Worm (Caenorhabditis elegans): ENCODE data around the gene Y70G10A.4.
"Not testable (repeated sequence)": the region's sequence is repeated elsewhere in the genome, so short reads cannot be mapped to it uniquely, and the experiment has no call there.

Y70G10A.4 gene

ce11 chrIII:10251114-10251513 is 29.2 kb downstream of the Y70G10A.4 start:
- no peak for TF ChIP-seq ham-2 (GFP tag; optimal IDR thresholded peaks at IDR 0.05)

DNA sequence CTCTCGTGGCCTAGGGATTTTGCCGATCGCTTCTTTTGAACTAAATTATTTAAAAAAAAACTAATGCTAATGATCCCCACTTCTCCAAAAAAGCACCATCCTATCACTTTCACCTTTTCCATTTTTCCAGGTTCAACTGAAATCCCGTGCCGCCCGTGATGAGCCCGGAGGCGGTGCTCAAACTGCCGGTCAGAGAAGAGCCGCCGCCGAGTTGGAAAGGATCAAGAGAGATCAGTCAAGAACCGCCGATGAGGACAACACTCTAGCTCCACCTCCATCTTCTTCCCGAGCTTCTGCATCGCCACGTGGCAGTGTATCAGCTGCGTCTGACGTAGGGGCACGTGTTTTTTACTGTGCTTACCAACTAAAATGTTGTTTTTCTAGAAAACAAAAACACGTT is 31.4 kb downstream of the Y70G10A.4 start:
- no peak for TF ChIP-seq snpc-4 (tag; optimal IDR thresholded peaks at IDR 0.05)
- TF ChIP-seq tbx-8 (GFP tag; optimal IDR thresholded peaks at IDR 0.05), result no peak
- TF ChIP-seq nhr-76 (tag; optimal IDR thresholded peaks at IDR 0.05), result no peak
- no peak for TF ChIP-seq nhr-237 (tag; optimal IDR thresholded peaks at IDR 0.05)
- no peak for TF ChIP-seq unc-120 (tag; optimal IDR thresholded peaks at IDR 0.05; ENCODE audit: poor library complexity, severe bottlenecking)
- TF ChIP-seq bed-3 (GFP tag; optimal IDR thresholded peaks at IDR 0.05), result no peak
- TF ChIP-seq lsy-2 (tag; optimal IDR thresholded peaks at IDR 0.05), result no peak
- TF ChIP-seq ztf-11 (tag; optimal IDR thresholded peaks at IDR 0.05), result no peak
- no peak for TF ChIP-seq unc-62 (GFP tag; optimal IDR thresholded peaks at IDR 0.05)
- no peak for TF ChIP-seq ham-2 (GFP tag; optimal IDR thresholded peaks at IDR 0.05)
- no peak for TF ChIP-seq ces-1 (GFP tag; optimal IDR thresholded peaks at IDR 0.05)
- no peak for TF ChIP-seq nhr-2 (tag; optimal IDR thresholded peaks at IDR 0.05)
- no peak for TF ChIP-seq M03D4.4 (tag; optimal IDR thresholded peaks at IDR 0.05)
- no peak for TF ChIP-seq mep-1 (tag; optimal IDR thresholded peaks at IDR 0.05)

DNA sequence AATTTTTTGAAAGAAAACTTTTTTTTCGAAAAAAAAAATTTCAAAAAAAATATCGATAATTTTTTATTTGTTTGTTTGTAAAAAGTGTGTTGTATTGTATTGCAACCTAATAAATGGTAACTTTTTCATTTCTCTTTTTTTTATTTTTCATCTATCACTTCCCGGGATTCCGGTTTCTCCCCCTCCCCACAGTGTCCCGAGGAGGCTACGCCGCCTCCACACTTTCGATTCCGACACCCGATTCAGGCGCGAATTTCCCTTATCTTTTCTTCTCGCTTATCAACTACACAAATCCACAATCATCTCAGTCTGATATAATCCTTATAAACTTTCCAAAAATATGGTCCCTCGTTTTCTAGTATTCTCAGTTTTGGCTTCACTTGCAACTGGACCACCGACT is 32.6 kb downstream of the Y70G10A.4 start, which contains the start of gene R01H10.4:
Gene R01H10.4, plus strand, starts transcription at position 236 of the 400 bp plus-strand sequence.
- TF ChIP-seq nhr-76 (tag; optimal IDR thresholded peaks at IDR 0.05), result no peak
- TF ChIP-seq lin-13 (tag; optimal IDR thresholded peaks at IDR 0.05), result no peak
- no peak for TF ChIP-seq sem-2 (GFP tag; optimal IDR thresholded peaks at IDR 0.05)
- no peak for TF ChIP-seq elt-3 (tag; optimal IDR thresholded peaks at IDR 0.05)
- TF ChIP-seq ceh-39 (tag; optimal IDR thresholded peaks at IDR 0.05), result no peak
- no peak for TF ChIP-seq unc-39 (tag; optimal IDR thresholded peaks at IDR 0.05)
- no peak for TF ChIP-seq ceh-43 (GFP tag; optimal IDR thresholded peaks at IDR 0.05)
- no peak for TF ChIP-seq blmp-1 (tag; optimal IDR thresholded peaks at IDR 0.05)
- TF ChIP-seq zip-8 (tag; optimal IDR thresholded peaks at IDR 0.05), result no peak
- TF ChIP-seq pha-4 (tag; optimal IDR thresholded peaks at IDR 0.05), result no peak
- TF ChIP-seq cnd-1 (tag; optimal IDR thresholded peaks at IDR 0.05), result no peak
- no peak for TF ChIP-seq snpc-4 (tag; optimal IDR thresholded peaks at IDR 0.05)
- no peak for TF ChIP-seq ces-1 (GFP tag; optimal IDR thresholded peaks at IDR 0.05)

ce11 chrIII:10258641-10259040 is 36.7 kb downstream of the Y70G10A.4 start, which contains the start of gene rip-1:
Gene rip-1 (minus strand): TSS chrIII:10258741.
- TF ChIP-seq hlh-1 (tag; optimal IDR thresholded peaks at IDR 0.05) (no peak), sptf-1 (tag; optimal IDR thresholded peaks at IDR 0.05) (no peak), snpc-4 (tag; optimal IDR thresholded peaks at IDR 0.05) (no peak), unc-120 (tag; optimal IDR thresholded peaks at IDR 0.05; ENCODE audit: poor library complexity, severe bottlenecking) (no peak)

- TF ChIP-seq zip-8 (tag; optimal IDR thresholded peaks at IDR 0.05) (peak; percentile 49), sem-2 (GFP tag; optimal IDR thresholded peaks at IDR 0.05) (no peak)
These were observed 39.3 kb downstream of the Y70G10A.4 start for ce11 chrIII:10261256-10261655.

DNA sequence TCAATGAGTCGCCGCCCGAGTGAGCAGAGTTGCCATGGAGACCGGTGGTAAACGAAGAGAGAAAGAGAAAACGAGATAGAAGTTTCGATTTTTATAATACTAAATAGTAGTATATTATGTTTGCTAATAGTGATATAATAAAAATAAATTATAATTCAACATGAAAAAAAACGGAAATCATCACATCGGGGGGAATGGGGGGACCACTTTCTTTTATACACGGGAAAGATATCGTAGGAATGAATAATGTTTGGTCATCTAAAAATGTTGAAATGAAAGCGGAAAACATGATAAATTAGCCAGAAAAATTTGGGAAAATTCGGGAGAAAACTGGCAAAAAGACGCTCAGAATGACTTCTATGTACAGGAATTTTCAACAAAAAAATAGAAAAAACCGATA is 39.7 kb downstream of the Y70G10A.4 start, which contains the start of gene bbs-5:
Gene bbs-5, minus strand, starts transcription at position 101 of the 400 bp plus-strand sequence.
- TF ChIP-seq pha-4 (tag; optimal IDR thresholded peaks at IDR 0.05) (no peak), zip-8 (tag; optimal IDR thresholded peaks at IDR 0.05) (no peak), unc-62 (GFP tag; optimal IDR thresholded peaks at IDR 0.05) (no peak), hlh-1 (tag; optimal IDR thresholded peaks at IDR 0.05) (no peak), bed-3 (GFP tag; optimal IDR thresholded peaks at IDR 0.05) (no peak), ces-1 (GFP tag; optimal IDR thresholded peaks at IDR 0.05) (no peak), sem-2 (GFP tag; optimal IDR thresholded peaks at IDR 0.05) (no peak)

DNA sequence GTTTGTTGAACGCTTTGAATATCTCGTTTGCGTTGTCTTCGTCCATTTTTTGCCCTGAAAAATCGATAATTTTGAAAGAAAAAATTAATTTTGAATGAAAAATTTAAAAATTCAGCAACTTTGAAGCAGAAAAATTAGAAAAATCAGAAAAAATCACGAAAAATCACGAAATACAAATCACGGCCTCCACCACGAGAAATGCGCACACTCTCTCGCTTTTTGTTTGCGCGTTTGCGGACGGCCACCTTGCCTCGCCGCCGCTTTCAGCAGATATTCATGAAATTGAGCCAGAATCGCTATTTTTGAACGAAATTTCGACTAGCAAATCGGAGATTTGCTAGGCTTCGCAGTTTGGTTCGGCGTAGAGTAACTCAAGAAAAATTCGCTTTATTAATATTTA is 44.9 kb downstream of the Y70G10A.4 start, which contains the start of gene inpp-4B:
Gene inpp-4B, minus strand, starts transcription at position 54 of the 400 bp plus-strand sequence.
- TF ChIP-seq lsy-2, hlh-1, snpc-4 (tag; optimal IDR thresholded peaks at IDR 0.05): not testable (repeated sequence)

Data from whole organism, mixed stage, embryonic.